Fruit fly (Drosophila melanogaster): ENCODE data around the gene CheB38a.

dm6 chr2L:20851592-20851991 is 33.3 kb upstream of the CheB38a start:
- TF ChIP-seq CG8478 (optimal IDR thresholded peaks at IDR 0.05) (no peak), CTCF (optimal IDR thresholded peaks at IDR 0.05) (peak in 1 of 2 experiments; percentile 54)
